Fruit fly (Drosophila melanogaster) whole organism, embryonic: ENCODE measurements around the gene AstC.
A peak's percentile ranks its signal among the peaks of the same experiment; 100 is the strongest.

ENCODE experiments used
- Adf1 ChIP-seq: fragments of 200-800 bp; sonication (Bioruptor generic); IDR thresholded peaks from 2 replicates; pipeline ENCODE4 v1.3.6; 2022; ENCODE audit warnings: missing biosample characterization, missing genetic modification characterization
- B-H2 ChIP-seq: fragments of 200-800 bp; sonication (Bioruptor generic); optimal IDR thresholded peaks from 2 replicates; lab custom pipeline; 2018; ENCODE audit warnings: missing biosample characterization, mild to moderate bottlenecking, missing genetic modification characterization
- CG12942 ChIP-seq: fragments of 200-800 bp; sonication (Bioruptor generic); optimal IDR thresholded peaks from 3 replicates; lab custom pipeline; 2016; ENCODE audit warnings: missing biosample characterization, missing genetic modification characterization
- CG13624 ChIP-seq: fragments of 200-800 bp; sonication (Bioruptor generic); optimal IDR thresholded peaks from 2 replicates; lab custom pipeline; 2016; ENCODE audit warnings: missing biosample characterization, missing genetic modification characterization
- CG14860 ChIP-seq: fragments of 200-800 bp; sonication (Bioruptor generic); IDR thresholded peaks from 3 replicates; pipeline ENCODE4 v1.3.6; 2022; ENCODE audit warnings: missing biosample characterization, missing genetic modification characterization; ENCODE audit not compliant: partially characterized antibody
- CG1529 ChIP-seq: fragments of 200-800 bp; sonication (Bioruptor generic); optimal IDR thresholded peaks from 3 replicates; lab custom pipeline; 2018; ENCODE audit warnings: missing biosample characterization, missing genetic modification characterization
- CG16779 ChIP-seq: fragments of 200-800 bp; sonication (Bioruptor generic); IDR thresholded peaks from 2 replicates; pipeline ENCODE4 v1.3.6; 2022; ENCODE audit warnings: missing biosample characterization, missing genetic modification characterization
- CG17802 ChIP-seq: fragments of 200-800 bp; sonication (Bioruptor generic); optimal IDR thresholded peaks from 2 replicates; lab custom pipeline; 2018; ENCODE audit warnings: missing biosample characterization, mild to moderate bottlenecking, missing genetic modification characterization, moderate library complexity
- CG2202 ChIP-seq: fragments of 200-800 bp; sonication (Bioruptor generic); optimal IDR thresholded peaks from 2 replicates; lab custom pipeline; 2018; ENCODE audit warnings: missing biosample characterization, mild to moderate bottlenecking, missing genetic modification characterization
- CG33213 ChIP-seq: fragments of 200-800 bp; sonication (Bioruptor generic); optimal IDR thresholded peaks from 3 replicates; lab custom pipeline; 2016; ENCODE audit warnings: missing biosample characterization, missing genetic modification characterization
- CG4707 ChIP-seq: fragments of 200-800 bp; sonication (Bioruptor generic); optimal IDR thresholded peaks from 2 replicates; lab custom pipeline; 2018; ENCODE audit warnings: missing biosample characterization, mild to moderate bottlenecking, missing genetic modification characterization, moderate library complexity
- CG4730 ChIP-seq: fragments of 200-800 bp; sonication (Bioruptor generic); IDR thresholded peaks from 2 replicates; pipeline ENCODE4 v1.3.6; 2022; ENCODE audit warnings: missing biosample characterization, missing genetic modification characterization
- CG6654 ChIP-seq: fragments of 200-800 bp; sonication (Bioruptor generic); optimal IDR thresholded peaks from 2 replicates; lab custom pipeline; 2017; ENCODE audit warnings: missing biosample characterization, mild to moderate bottlenecking, missing genetic modification characterization
- CG6689 ChIP-seq: fragments of 200-800 bp; sonication (Bioruptor generic); IDR thresholded peaks from 2 replicates; pipeline ENCODE4 v1.3.6; 2022; ENCODE audit warnings: missing biosample characterization, missing genetic modification characterization
- CG7987 ChIP-seq: fragments of 200-800 bp; sonication (Bioruptor generic); optimal IDR thresholded peaks from 2 replicates; lab custom pipeline; 2018; ENCODE audit warnings: missing biosample characterization, mild to moderate bottlenecking, missing genetic modification characterization, moderate library complexity
- CG8765 ChIP-seq: fragments of 200-800 bp; sonication (Bioruptor generic); IDR thresholded peaks from 2 replicates; pipeline ENCODE4 v1.3.6; 2022; ENCODE audit warnings: missing biosample characterization, missing genetic modification characterization
- CG9609 ChIP-seq: fragments of 200-800 bp; sonication (Bioruptor generic); optimal IDR thresholded peaks from 3 replicates; lab custom pipeline; 2016; ENCODE audit warnings: missing biosample characterization, missing genetic modification characterization
- CG9727 ChIP-seq: fragments of 200-800 bp; sonication (Bioruptor generic); optimal IDR thresholded peaks from 3 replicates; lab custom pipeline; 2017; ENCODE audit warnings: missing biosample characterization, mild to moderate bottlenecking, missing genetic modification characterization
- CG9797 ChIP-seq: fragments of 200-800 bp; sonication (Bioruptor generic); optimal IDR thresholded peaks from 3 replicates; lab custom pipeline; 2018; ENCODE audit warnings: missing biosample characterization, mild to moderate bottlenecking, missing genetic modification characterization
- CG9817 ChIP-seq: fragments of 200-800 bp; sonication (Bioruptor generic); optimal IDR thresholded peaks from 2 replicates; lab custom pipeline; 2018; ENCODE audit warnings: missing biosample characterization, mild to moderate bottlenecking, missing genetic modification characterization, moderate library complexity
- CTCF ChIP-seq: fragments of 200-800 bp; sonication (Bioruptor generic); optimal IDR thresholded peaks from 2 replicates; lab custom pipeline; 2017; ENCODE audit warnings: missing biosample characterization, mild to moderate bottlenecking, missing genetic modification characterization, moderate library complexity
- Drgx ChIP-seq: fragments of 200-800 bp; sonication (Bioruptor generic); IDR thresholded peaks from 2 replicates; pipeline ENCODE4 v1.3.6; 2022; ENCODE audit warnings: missing biosample characterization, missing genetic modification characterization
- E2f2 ChIP-seq: fragments of 200-800 bp; sonication (Bioruptor generic); IDR thresholded peaks from 2 replicates; pipeline ENCODE4 v1.3.6; 2022; ENCODE audit warnings: missing biosample characterization, missing genetic modification characterization
- GATAe ChIP-seq: fragments of 200-800 bp; sonication (Bioruptor generic); conservative IDR thresholded peaks from 2 replicates; pipeline ENCODE4 v1.3.6; 2022; ENCODE audit warnings: missing biosample characterization, missing genetic modification characterization
- Hr3 ChIP-seq: fragments of 200-800 bp; sonication (Bioruptor generic); optimal IDR thresholded peaks from 3 replicates; lab custom pipeline; 2016; ENCODE audit warnings: missing biosample characterization, missing genetic modification characterization
- Meics ChIP-seq: fragments of 200-800 bp; sonication (Bioruptor generic); optimal IDR thresholded peaks from 2 replicates; lab custom pipeline; 2017; ENCODE audit warnings: missing biosample characterization, mild to moderate bottlenecking, missing genetic modification characterization
- NC2α ChIP-seq: fragments of 200-800 bp; sonication (Bioruptor generic); optimal IDR thresholded peaks from 2 replicates; lab custom pipeline; 2016; ENCODE audit warnings: missing biosample characterization, missing genetic modification characterization
- NK7.1 ChIP-seq: fragments of 200-800 bp; sonication (Bioruptor generic); optimal IDR thresholded peaks from 3 replicates; lab custom pipeline; 2016; ENCODE audit warnings: missing biosample characterization, missing genetic modification characterization
- Rx ChIP-seq: fragments of 200-800 bp; sonication (Bioruptor generic); IDR thresholded peaks from 2 replicates; pipeline ENCODE4 v1.3.6; 2022; ENCODE audit warnings: missing biosample characterization, missing genetic modification characterization
- Side ChIP-seq: fragments of 200-800 bp; sonication (Bioruptor generic); optimal IDR thresholded peaks from 2 replicates; lab custom pipeline; 2016; ENCODE audit warnings: missing biosample characterization, missing genetic modification characterization
- Sin3A ChIP-seq: fragments of >200 bp; optimal IDR thresholded peaks from 2 replicates; lab custom pipeline; 2018
- Six4 ChIP-seq: fragments of 200-800 bp; sonication (Bioruptor generic); optimal IDR thresholded peaks from 2 replicates; lab custom pipeline; 2016; ENCODE audit warnings: missing biosample characterization, missing genetic modification characterization
- Sox100B ChIP-seq: fragments of 200-800 bp; sonication (Bioruptor generic); optimal IDR thresholded peaks from 3 replicates; lab custom pipeline; 2018; ENCODE audit warnings: missing biosample characterization, mild to moderate bottlenecking, missing genetic modification characterization
- Sox102F ChIP-seq: fragments of 200-800 bp; sonication (Bioruptor generic); optimal IDR thresholded peaks from 2 replicates; lab custom pipeline; 2018; ENCODE audit warnings: missing biosample characterization, mild to moderate bottlenecking, missing genetic modification characterization, moderate library complexity
- Ssrp ChIP-seq: fragments of 200-800 bp; sonication (Bioruptor generic); optimal IDR thresholded peaks from 2 replicates; lab custom pipeline; 2018; ENCODE audit warnings: missing biosample characterization, mild to moderate bottlenecking, missing genetic modification characterization, moderate library complexity
- Xrp1 ChIP-seq: fragments of 200-800 bp; sonication (Bioruptor generic); IDR thresholded peaks from 2 replicates; pipeline ENCODE4 v1.3.6; 2022; ENCODE audit warnings: missing biosample characterization, missing genetic modification characterization
- ab ChIP-seq: fragments of 200-800 bp; sonication (Bioruptor generic); optimal IDR thresholded peaks from 2 replicates; lab custom pipeline; 2016; ENCODE audit warnings: missing biosample characterization, missing genetic modification characterization
- ato ChIP-seq: fragments of 200-800 bp; sonication (Bioruptor generic); IDR thresholded peaks from 2 replicates; pipeline ENCODE4 v1.3.6; 2022; ENCODE audit warnings: missing biosample characterization, missing genetic modification characterization; ENCODE audit not compliant: partially characterized antibody
- bowl ChIP-seq: fragments of 200-800 bp; sonication (Bioruptor generic); IDR thresholded peaks from 2 replicates; pipeline ENCODE4 v1.3.6; 2022; ENCODE audit warnings: missing biosample characterization, missing genetic modification characterization
- ci ChIP-seq: fragments of 200-800 bp; sonication (Bioruptor generic); IDR thresholded peaks from 3 replicates; pipeline ENCODE4 v1.3.6; 2022; ENCODE audit warnings: missing biosample characterization, missing genetic modification characterization
- corto ChIP-seq: fragments of 200-800 bp; sonication (Bioruptor generic); optimal IDR thresholded peaks from 2 replicates; lab custom pipeline; 2016; ENCODE audit warnings: missing biosample characterization, mild to moderate bottlenecking, missing genetic modification characterization, moderate library complexity
- dati ChIP-seq: fragments of 200-800 bp; sonication (Bioruptor generic); IDR thresholded peaks from 2 replicates; pipeline ENCODE4 v1.3.6; 2022; ENCODE audit warnings: missing biosample characterization, missing genetic modification characterization
- emc ChIP-seq: fragments of 200-800 bp; sonication (Bioruptor generic); optimal IDR thresholded peaks from 2 replicates; lab custom pipeline; 2016; ENCODE audit warnings: missing biosample characterization, missing genetic modification characterization
- jigr1 ChIP-seq: fragments of 200-800 bp; sonication (Bioruptor generic); IDR thresholded peaks from 3 replicates; pipeline ENCODE4 v1.3.6; 2022; ENCODE audit warnings: missing biosample characterization, missing genetic modification characterization
- ken ChIP-seq: fragments of 200-800 bp; sonication (Bioruptor generic); IDR thresholded peaks from 3 replicates; pipeline ENCODE4 v1.3.6; 2022; ENCODE audit warnings: missing biosample characterization, missing genetic modification characterization
- kni ChIP-seq: fragments of 200-800 bp; sonication (Bioruptor generic); optimal IDR thresholded peaks from 3 replicates; lab custom pipeline; 2017; ENCODE audit warnings: mild to moderate bottlenecking, missing biosample characterization, missing genetic modification reagents, missing genetic modification characterization
- nmo ChIP-seq: fragments of 200-800 bp; sonication (Bioruptor generic); optimal IDR thresholded peaks from 2 replicates; lab custom pipeline; 2018; ENCODE audit warnings: missing biosample characterization, mild to moderate bottlenecking, missing genetic modification characterization, moderate library complexity
- pnt ChIP-seq: fragments of 200-800 bp; sonication (Bioruptor generic); optimal IDR thresholded peaks from 3 replicates; lab custom pipeline; 2016; ENCODE audit warnings: missing biosample characterization, missing genetic modification characterization
- usp ChIP-seq: fragments of >200 bp; optimal IDR thresholded peaks from 2 replicates; lab custom pipeline; 2017; ENCODE audit warnings: missing biosample characterization, missing genetic modification characterization
- z ChIP-seq: fragments of 200-800 bp; sonication (Bioruptor generic); IDR thresholded peaks from 3 replicates; pipeline ENCODE4 v1.3.6; 2022; ENCODE audit warnings: missing biosample characterization, missing genetic modification characterization
- zfh2 ChIP-seq: fragments of 200-800 bp; sonication (Bioruptor generic); optimal IDR thresholded peaks from 2 replicates; lab custom pipeline; 2016; ENCODE audit warnings: missing biosample characterization, missing genetic modification characterization

The AstC gene

dm6 chr2L:11057333-11058110 is 23.7 kb downstream of the AstC start (continued):
- TF ChIP-seq CG7987 (GFP tag; lab: Kevin White, UChicago) (peak; percentile 1), Sin3A (no peak), Rx (peak; percentile 65; the same call in 1 of the 2 replicates), NK7.1 (GFP tag; lab: Kevin White, UChicago) (no peak), CG9609 (GFP tag; lab: Kevin White, UChicago) (peak; percentile 40), Meics (GFP tag; lab: Kevin White, UChicago) (peak; percentile 81), zfh2 (GFP tag; lab: Kevin White, UChicago) (peak; percentile 61), CG9817 (tag; lab: Kevin White, UChicago) (peak; percentile 8), usp (GFP tag; lab: Kevin White, UChicago) (no peak), z (no peak), Hr3 (GFP tag; lab: Kevin White, UChicago) (peak; percentile 79), Ssrp (tag; lab: Kevin White, UChicago) (peak; percentile 68), Xrp1 (GFP tag; lab: Robert Waterston, UW) (peak; percentile 49), CG2202 (tag; lab: Kevin White, UChicago) (peak; percentile 59), dati (GFP tag; lab: Robert Waterston, UW) (no peak), B-H2 (peak; percentile 19), CG6689 (GFP tag; lab: Robert Waterston, UW) (peak; percentile 64), kni (GFP tag; lab: Kevin White, UChicago) (no peak), Drgx (GFP tag; lab: Robert Waterston, UW) (no peak; the same call in 1 of the 2 replicates), pnt (peak; percentile 84), emc (no peak), CG16779 (GFP tag; lab: Robert Waterston, UW) (no peak), CG17802 (tag; lab: Kevin White, UChicago) (no peak), Side (peak; percentile 22), CG4730 (peak; percentile 35), CG8765 (GFP tag; lab: Robert Waterston, UW) (no peak), CG4707 (GFP tag; lab: Kevin White, UChicago) (peak; percentile 33), CG13624 (peak; percentile 0), Sox102F (GFP tag; lab: Kevin White, UChicago) (peak; percentile 72), Adf1 (GFP tag; lab: Robert Waterston, UW) (peak; percentile 29), CG1529 (GFP tag; lab: Kevin White, UChicago) (peak; percentile 87), CG9797 (GFP tag; lab: Kevin White, UChicago) (no peak), CG6654 (peak; percentile 40), ato (GFP tag; lab: Robert Waterston, UW) (no peak), CG9727 (GFP tag; lab: Kevin White, UChicago) (peak; percentile 77), CG12942 (GFP tag; lab: Kevin White, UChicago) (peak; percentile 69), CG33213 (GFP tag; lab: Kevin White, UChicago) (no peak), corto (no peak), ci (GFP tag; lab: Robert Waterston, UW) (peak; percentile 61), nmo (GFP tag; lab: Kevin White, UChicago) (peak; percentile 81), ken (GFP tag; lab: Robert Waterston, UW) (peak; percentile 79), CG14860 (no peak), Six4 (GFP tag; lab: Kevin White, UChicago) (peak; percentile 74), E2f2 (GFP tag; lab: Robert Waterston, UW) (peak; percentile 71), jigr1 (GFP tag; lab: Robert Waterston, UW) (peak; percentile 77; the same call in 2 of the 3 replicates), bowl (GFP tag; lab: Robert Waterston, UW) (peak; percentile 63; the same call in 1 of the 2 replicates), GATAe (GFP tag; lab: Robert Waterston, UW) (peak; percentile 89), Sox100B (GFP tag; lab: Kevin White, UChicago) (peak; percentile 94), NC2α (GFP tag; lab: Kevin White, UChicago) (peak; percentile 46), ab (peak; percentile 72), CTCF (GFP tag; lab: Kevin White, UChicago) (peak; percentile 2)
